Fruit fly (Drosophila melanogaster): ENCODE measurements around the gene Sfp24Bc.

Gene Sfp24Bc

dm6 chr2L:3705438-3705921, 35.1 kb upstream of the Sfp24Bc start, which contains the start of gene CG31778 (continued):
- TF ChIP-seq Ptx1 (GFP tag; IDR thresholded peaks at IDR 0.05) (peak; percentile 35; the same call in 1 of the 2 replicates), CG12104 (GFP tag; optimal IDR thresholded peaks at IDR 0.05) (no peak), insv (GFP tag; optimal IDR thresholded peaks at IDR 0.05) (no peak), PHDP (tag; optimal IDR thresholded peaks at IDR 0.05) (peak; percentile 25), nom (GFP tag; optimal IDR thresholded peaks at IDR 0.05) (peak; percentile 68), CG11093 (GFP tag; IDR thresholded peaks at IDR 0.05) (no peak), CG1832 (GFP tag; optimal IDR thresholded peaks at IDR 0.05) (no peak), CG3726 (GFP tag; IDR thresholded peaks at IDR 0.05) (no peak), cg (GFP tag; optimal IDR thresholded peaks at IDR 0.05) (no peak), danr (GFP tag; IDR thresholded peaks at IDR 0.05) (peak; percentile 22; the same call in 1 of the 2 replicates), CG15514 (GFP tag; optimal IDR thresholded peaks at IDR 0.05) (peak; percentile 5), dati (GFP tag; IDR thresholded peaks at IDR 0.05) (no peak), CG18619 (GFP tag; optimal IDR thresholded peaks at IDR 0.05) (no peak), CG2199 (GFP tag; IDR thresholded peaks at IDR 0.05) (no peak), emc (GFP tag; optimal IDR thresholded peaks at IDR 0.05) (no peak), Dip3 (GFP tag; optimal IDR thresholded peaks at IDR 0.05) (peak; percentile 9), Med (GFP tag) (peak; percentile 72), sug (tag; optimal IDR thresholded peaks at IDR 0.05) (peak; percentile 20), her (GFP tag; optimal IDR thresholded peaks at IDR 0.05) (no peak), CG12769 (tag; optimal IDR thresholded peaks at IDR 0.05) (peak; percentile 35), Dek (tag; optimal IDR thresholded peaks at IDR 0.05) (no peak), cwo (GFP tag; optimal IDR thresholded peaks at IDR 0.05) (peak; percentile 25), Xbp1 (GFP tag; optimal IDR thresholded peaks at IDR 0.05) (no peak)

dm6 chr2L:3703260-3703659, 32.9 kb upstream of the Sfp24Bc start, which contains the start of gene CG2816:
Gene CG2816 (plus strand): TSS chr2L:3703659.
- TF ChIP-seq CG14667 (GFP tag; IDR thresholded peaks at IDR 0.05) (0 out of 2 replicates have a peak, but pooled peaks have one; percentile 20), psq (GFP tag; optimal IDR thresholded peaks at IDR 0.05) (peak; percentile 18), CG18011 (GFP tag; optimal IDR thresholded peaks at IDR 0.05) (peak; percentile 44), Dref (GFP tag; IDR thresholded peaks at IDR 0.05) (0 out of 2 replicates have a peak, but pooled peaks have one; percentile 25), H15 (GFP tag; IDR thresholded peaks at IDR 0.05) (no peak), eve (GFP tag; optimal IDR thresholded peaks at IDR 0.05) (peak in 1 of 2 experiments; percentile 28), CG4360 (GFP tag; IDR thresholded peaks at IDR 0.05) (no peak), CG10654 (GFP tag; optimal IDR thresholded peaks at IDR 0.05) (peak; percentile 32), CG3847 (GFP tag; IDR thresholded peaks at IDR 0.05) (peak; percentile 89), slp2 (GFP tag; optimal IDR thresholded peaks at IDR 0.05) (peak; percentile 63), CG12659 (GFP tag; optimal IDR thresholded peaks at IDR 0.05) (peak; percentile 66), tx (GFP tag; optimal IDR thresholded peaks at IDR 0.05) (peak; percentile 37), trem (tag; optimal IDR thresholded peaks at IDR 0.05) (no peak), row (GFP tag; IDR thresholded peaks at IDR 0.05) (peak; percentile 84), CG7839 (tag; optimal IDR thresholded peaks at IDR 0.05) (peak; percentile 71), Ravus (GFP tag; IDR thresholded peaks at IDR 0.05) (no peak), rib (GFP tag; IDR thresholded peaks at IDR 0.05) (peak; percentile 94), CG32767 (GFP tag; IDR thresholded peaks at IDR 0.05) (0 out of 2 replicates have a peak, but pooled peaks have one; percentile 14), CHES-1-like (GFP tag; optimal IDR thresholded peaks at IDR 0.05) (peak; percentile 79), CG17328 (GFP tag; IDR thresholded peaks at IDR 0.05) (0 out of 2 replicates have a peak, but pooled peaks have one; percentile 22), Oaz (GFP tag; IDR thresholded peaks at IDR 0.05) (peak; percentile 54; the same call in 1 of the 2 replicates), CG3726 (GFP tag; IDR thresholded peaks at IDR 0.05) (peak; percentile 64; the same call in 1 of the 3 replicates), CG11247 (GFP tag; IDR thresholded peaks at IDR 0.05) (peak; percentile 89), CG16863 (GFP tag; optimal IDR thresholded peaks at IDR 0.05) (peak; percentile 50), CG3281 (GFP tag; optimal IDR thresholded peaks at IDR 0.05) (peak; percentile 55), CoRest (tag; optimal IDR thresholded peaks at IDR 0.05) (peak; percentile 49), salm (tag; optimal IDR thresholded peaks at IDR 0.05) (no peak), fd64A (GFP tag; optimal IDR thresholded peaks at IDR 0.05) (no peak), gem (tag; optimal IDR thresholded peaks at IDR 0.05) (peak; percentile 81)
